Worm (Caenorhabditis elegans) whole organism, early embryonic: ENCODE measurements around the gene Y54F10AM.11.

ENCODE experiments used
- B0310.2 ChIP-seq: sonication (generic microtip); optimal IDR thresholded peaks from 2 replicates; lab custom pipeline; 2016; ENCODE audit warnings: mild to moderate bottlenecking, missing genetic modification characterization, missing compliant biosample characterization
- F13C5.2 ChIP-seq: sonication (generic microtip); optimal IDR thresholded peaks from 2 replicates; lab custom pipeline; 2017; ENCODE audit warnings: mild to moderate bottlenecking, missing genetic modification characterization, inconsistent platforms, missing compliant biosample characterization
- aly-1 ChIP-seq: sonication (generic microtip); optimal IDR thresholded peaks from 2 replicates; lab custom pipeline; 2016; ENCODE audit warnings: missing genetic modification characterization, missing compliant biosample characterization
- ama-1 ChIP-seq: fragments of 150-350 bp; optimal IDR thresholded peaks from 2 replicates; lab custom pipeline; 2014
- ceh-13 ChIP-seq: fragments of 200-800 bp; sonication (Bioruptor generic); optimal IDR thresholded peaks from 2 replicates; lab custom pipeline; 2018; ENCODE audit warnings: mild to moderate bottlenecking, missing genetic modification characterization, missing compliant biosample characterization
- ceh-36 ChIP-seq: sonication (generic microtip); optimal IDR thresholded peaks from 2 replicates; lab custom pipeline; 2016; ENCODE audit warnings: missing genetic modification characterization, inconsistent platforms, missing compliant biosample characterization
- ets-7 ChIP-seq: sonication (generic microtip); optimal IDR thresholded peaks from 2 replicates; lab custom pipeline; 2016; ENCODE audit warnings: missing genotype, missing genetic modification characterization, missing compliant biosample characterization
- flt-1 ChIP-seq: fragments of 200-800 bp; sonication (Bioruptor generic); IDR thresholded peaks from 2 replicates; pipeline ENCODE4 v1.3.6; 2022; ENCODE audit warnings: missing genetic modification characterization, missing compliant biosample characterization
- hmbx-1 ChIP-seq: sonication (generic microtip); optimal IDR thresholded peaks from 2 replicates; lab custom pipeline; 2016; ENCODE audit warnings: mild to moderate bottlenecking, missing genetic modification characterization, missing compliant biosample characterization
- hmg-4 ChIP-seq: fragments of 200-800 bp; sonication (Bioruptor generic); optimal IDR thresholded peaks from 2 replicates; lab custom pipeline; 2018; ENCODE audit warnings: mild to moderate bottlenecking, missing genetic modification characterization, missing compliant biosample characterization
- hnd-1 ChIP-seq: sonication (generic microtip); optimal IDR thresholded peaks from 2 replicates; lab custom pipeline; 2016; ENCODE audit warnings: missing genetic modification characterization, missing compliant biosample characterization
- pes-1 ChIP-seq: fragments of 200-800 bp; sonication (Bioruptor generic); IDR thresholded peaks from 2 replicates; pipeline ENCODE4 v1.3.6; 2022; ENCODE audit warnings: missing genetic modification reagents, missing genetic modification characterization, missing compliant biosample characterization
- scrt-1 ChIP-seq: fragments of 200-800 bp; sonication (Bioruptor generic); IDR thresholded peaks from 2 replicates; pipeline ENCODE4 v1.3.6; 2022; ENCODE audit warnings: missing genetic modification characterization, missing compliant biosample characterization
- sea-1 ChIP-seq: fragments of 200-800 bp; sonication (Bioruptor generic); conservative IDR thresholded peaks from 2 replicates; pipeline ENCODE4 v1.3.6; 2022; ENCODE audit warnings: missing genetic modification characterization, missing compliant biosample characterization
- tbx-11 ChIP-seq: fragments of 200-800 bp; sonication (Bioruptor generic); IDR thresholded peaks from 2 replicates; pipeline ENCODE4 v1.3.6; 2022; ENCODE audit warnings: missing genetic modification characterization, missing compliant biosample characterization
- tbx-37 ChIP-seq: fragments of 200-800 bp; sonication (Bioruptor generic); conservative IDR thresholded peaks from 2 replicates; pipeline ENCODE4 v1.3.6; 2022; ENCODE audit warnings: missing genetic modification reagents, missing genetic modification characterization, missing compliant biosample characterization
- tra-4 ChIP-seq: sonication (generic microtip); optimal IDR thresholded peaks from 2 replicates; lab custom pipeline; 2017; ENCODE audit warnings: missing genetic modification characterization, missing compliant biosample characterization

Gene Y54F10AM.11

ce11 chrIII:2563033-2563656, 638 bp downstream of the Y54F10AM.11 start:
- TF ChIP-seq aly-1 (tag; lab: Kevin White, UChicago) (no peak), hmg-4 (GFP tag; lab: Kevin White, UChicago) (no peak), B0310.2 (tag; lab: Kevin White, UChicago) (no peak), flt-1 (GFP tag; lab: Robert Waterston, UW) (no peak), ets-7 (tag; lab: Kevin White, UChicago) (no peak), sea-1 (GFP tag; lab: Robert Waterston, UW) (no peak), F13C5.2 (no peak), hmbx-1 (no peak), tra-4 (tag; lab: Kevin White, UChicago) (no peak), ama-1 (lab: Kevin White, UChicago) (no peak), pes-1 (GFP tag; lab: Robert Waterston, UW) (no peak), ceh-36 (no peak), hnd-1 (tag; lab: Kevin White, UChicago) (no peak), scrt-1 (GFP tag; lab: Robert Waterston, UW) (no peak), tbx-11 (no peak), ceh-13 (GFP tag; lab: Kevin White, UChicago) (no peak), tbx-37 (GFP tag; lab: Robert Waterston, UW) (no peak)

- TF ChIP-seq tbx-11: no peak
Observed at ce11 chrIII:2561410-2561809, 2.4 kb downstream of the Y54F10AM.11 start, which contains the start of gene nhr-239. Gene nhr-239 (plus strand): TSS chrIII:2561710.

- no peak for TF ChIP-seq hmbx-1
- TF ChIP-seq sea-1 (GFP tag; lab: Robert Waterston, UW): no peak
- no peak for TF ChIP-seq ama-1 (lab: Kevin White, UChicago)
- no peak for TF ChIP-seq ceh-13 (GFP tag; lab: Kevin White, UChicago)
- TF ChIP-seq tbx-37 (GFP tag; lab: Robert Waterston, UW): no peak
- TF ChIP-seq tbx-11: no peak
- TF ChIP-seq ets-7 (tag; lab: Kevin White, UChicago): no peak
- TF ChIP-seq aly-1 (tag; lab: Kevin White, UChicago): no peak
- TF ChIP-seq pes-1 (GFP tag; lab: Robert Waterston, UW): no peak
- no peak for TF ChIP-seq flt-1 (GFP tag; lab: Robert Waterston, UW)
Observed at ce11 chrIII:2560763-2561162, 3.0 kb downstream of the Y54F10AM.11 start.

- no peak for TF ChIP-seq B0310.2 (tag; lab: Kevin White, UChicago)
Observed at ce11 chrIII:2553579-2553978, 10.2 kb downstream of the Y54F10AM.11 start.

ce11 chrIII:2552382-2552781, 11.4 kb downstream of the Y54F10AM.11 start:
- TF ChIP-seq hnd-1 (tag; lab: Kevin White, UChicago) (no peak), ama-1 (lab: Kevin White, UChicago) (no peak), tbx-11 (no peak), scrt-1 (GFP tag; lab: Robert Waterston, UW) (no peak), tra-4 (tag; lab: Kevin White, UChicago) (no peak), ceh-13 (GFP tag; lab: Kevin White, UChicago) (no peak), hmbx-1 (no peak)

- no peak for TF ChIP-seq tbx-11
- no peak for TF ChIP-seq tbx-37 (GFP tag; lab: Robert Waterston, UW)
- no peak for TF ChIP-seq B0310.2 (tag; lab: Kevin White, UChicago)
- TF ChIP-seq ets-7 (tag; lab: Kevin White, UChicago): no peak
- TF ChIP-seq F13C5.2: no peak
- TF ChIP-seq hnd-1 (tag; lab: Kevin White, UChicago): no peak
- no peak for TF ChIP-seq ama-1 (lab: Kevin White, UChicago)
- no peak for TF ChIP-seq sea-1 (GFP tag; lab: Robert Waterston, UW)
- TF ChIP-seq hmg-4 (GFP tag; lab: Kevin White, UChicago): no peak
- no peak for TF ChIP-seq ceh-36
- no peak for TF ChIP-seq scrt-1 (GFP tag; lab: Robert Waterston, UW)
- TF ChIP-seq pes-1 (GFP tag; lab: Robert Waterston, UW): no peak
- TF ChIP-seq ceh-13 (GFP tag; lab: Kevin White, UChicago): no peak
- TF ChIP-seq hmbx-1: no peak
- TF ChIP-seq flt-1 (GFP tag; lab: Robert Waterston, UW): no peak
- no peak for TF ChIP-seq tra-4 (tag; lab: Kevin White, UChicago)
- no peak for TF ChIP-seq aly-1 (tag; lab: Kevin White, UChicago)
Observed at ce11 chrIII:2551981-2552380, 11.8 kb downstream of the Y54F10AM.11 start.

ce11 chrIII:2549620-2550019, 14.2 kb downstream of the Y54F10AM.11 start, which contains the start of gene feh-1:
Gene feh-1 (plus strand): TSS chrIII:2549920.
- TF ChIP-seq B0310.2 (tag; lab: Kevin White, UChicago): no peak
- TF ChIP-seq tbx-11: no peak
- TF ChIP-seq scrt-1 (GFP tag; lab: Robert Waterston, UW): no peak
- no peak for TF ChIP-seq sea-1 (GFP tag; lab: Robert Waterston, UW)
- TF ChIP-seq ceh-36: no peak
- TF ChIP-seq hmbx-1: no peak
- no peak for TF ChIP-seq ama-1 (lab: Kevin White, UChicago)
- TF ChIP-seq hnd-1 (tag; lab: Kevin White, UChicago): no peak
- no peak for TF ChIP-seq pes-1 (GFP tag; lab: Robert Waterston, UW)
- no peak for TF ChIP-seq tra-4 (tag; lab: Kevin White, UChicago)
- no peak for TF ChIP-seq aly-1 (tag; lab: Kevin White, UChicago)
- TF ChIP-seq tbx-37 (GFP tag; lab: Robert Waterston, UW): no peak
- TF ChIP-seq hmg-4 (GFP tag; lab: Kevin White, UChicago): no peak
- no peak for TF ChIP-seq ets-7 (tag; lab: Kevin White, UChicago)
- no peak for TF ChIP-seq F13C5.2
- TF ChIP-seq ceh-13 (GFP tag; lab: Kevin White, UChicago): no peak
- TF ChIP-seq flt-1 (GFP tag; lab: Robert Waterston, UW): no peak
